Worm (Caenorhabditis elegans): Measurements from ENCODE around the gene rfip-1.

DNA sequence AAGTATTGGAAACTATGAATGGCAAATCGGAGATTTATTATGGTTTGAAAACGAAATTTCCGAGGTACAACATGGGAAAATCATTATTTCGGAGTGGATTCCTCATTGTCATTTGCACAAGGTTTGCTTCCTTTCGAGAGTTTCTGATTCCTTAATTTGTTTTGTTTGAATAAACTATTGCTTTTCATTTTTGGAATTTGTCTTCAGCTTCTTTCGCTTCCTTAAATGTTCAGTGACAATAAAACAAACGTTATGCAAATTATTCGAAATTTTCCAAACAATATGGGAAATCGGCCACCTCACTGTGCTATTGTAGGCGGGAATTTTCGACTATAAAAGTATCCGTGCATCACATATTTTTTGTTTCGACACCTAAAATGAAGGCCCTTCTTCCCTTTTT, 42.5 kb upstream of the rfip-1 start, which contains the start of gene nep-25:
- TF ChIP-seq gmeb-1 (tag; optimal IDR thresholded peaks at IDR 0.05) (no peak), ceh-82 (tag; optimal IDR thresholded peaks at IDR 0.05) (no peak), lin-39 (tag; optimal IDR thresholded peaks at IDR 0.05) (no peak), elt-3 (tag; optimal IDR thresholded peaks at IDR 0.05) (no peak), nhr-237 (tag; optimal IDR thresholded peaks at IDR 0.05) (no peak), aly-2 (tag; optimal IDR thresholded peaks at IDR 0.05) (no peak), unc-62 (GFP tag; optimal IDR thresholded peaks at IDR 0.05) (no peak), mdl-1 (tag; optimal IDR thresholded peaks at IDR 0.05) (no peak), nhr-10 (tag; optimal IDR thresholded peaks at IDR 0.05) (no peak), ama-1 (optimal IDR thresholded peaks at IDR 0.05) (no peak)
